Fruit fly (Drosophila melanogaster) whole organism: ENCODE results near the gene CD98hc.

Experiments
- CG8478 ChIP-seq: fragments of >200 bp; optimal IDR thresholded peaks from 2 replicates; lab custom pipeline; 2018; ENCODE audit warnings: inconsistent platforms
- Dll ChIP-seq: fragments of >200 bp; optimal IDR thresholded peaks from 2 replicates; lab custom pipeline; 2017
- psq ChIP-seq: fragments of >200 bp; optimal IDR thresholded peaks from 2 replicates; lab custom pipeline; 2017
- usp ChIP-seq: fragments of >200 bp; optimal IDR thresholded peaks from 2 replicates; lab custom pipeline; 2017; ENCODE audit warnings: missing biosample characterization, missing genetic modification characterization, mixed read lengths

DNA sequence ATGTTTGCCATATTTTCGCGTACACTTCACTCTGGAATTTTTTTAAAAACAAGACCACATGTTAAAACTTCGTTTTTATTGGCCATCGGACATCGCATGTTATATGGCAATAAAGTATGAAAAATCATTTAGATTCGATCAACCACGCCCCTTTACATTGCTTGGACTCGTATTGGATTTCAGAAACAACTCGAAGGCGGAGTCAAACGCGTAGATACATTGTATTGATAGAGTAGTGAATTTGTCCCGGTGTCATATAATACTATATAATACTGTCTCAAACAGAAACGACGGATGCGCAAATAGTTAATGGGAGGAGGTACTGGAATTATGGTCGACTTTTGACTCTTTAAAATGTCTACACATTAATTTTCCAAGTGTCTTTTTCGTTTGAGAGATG, 16.9 kb downstream of the CD98hc start:
- TF ChIP-seq CG8478 (lab: Kevin White, UChicago) (no peak), psq (lab: Kevin White, UChicago) (no peak), Dll (lab: Kevin White, UChicago) (no peak), usp (GFP tag; lab: Kevin White, UChicago) (no peak)
